Worm (Caenorhabditis elegans): Measurements from ENCODE around the gene T20G5.8.
A peak's percentile ranks its signal among the peaks of the same experiment; 100 is the strongest.

T20G5.8 gene

DNA sequence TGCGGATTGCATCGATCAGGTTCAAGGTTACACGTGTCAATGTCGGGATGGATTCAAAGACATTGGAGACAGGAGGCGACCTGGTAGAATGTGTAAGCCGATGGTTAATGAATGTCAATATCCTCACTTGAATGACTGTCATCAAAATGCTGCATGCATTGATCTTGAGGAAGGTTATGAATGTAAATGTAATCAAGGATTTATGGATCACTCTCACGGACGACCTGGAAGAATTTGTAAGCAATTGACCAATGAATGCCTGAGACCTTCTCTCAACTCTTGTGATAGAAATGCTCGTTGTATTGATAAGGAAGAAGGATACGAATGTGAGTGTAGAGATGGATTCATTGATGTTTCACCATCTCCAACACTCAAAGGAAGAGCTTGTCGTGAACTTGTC is 21.1 kb upstream of the T20G5.8 start:
- no peak for TF ChIP-seq klf-2 (GFP tag; conservative IDR thresholded peaks at IDR 0.05)
- no peak for TF ChIP-seq T22C8.4 (GFP tag; IDR thresholded peaks at IDR 0.05)
- TF ChIP-seq ztf-23 (GFP tag; IDR thresholded peaks at IDR 0.05): no peak
- TF ChIP-seq ref-1 (GFP tag; conservative IDR thresholded peaks at IDR 0.05): no peak
- TF ChIP-seq med-1 (GFP tag; optimal IDR thresholded peaks at IDR 0.05; ENCODE audit: insufficient read depth): no peak
- no peak for TF ChIP-seq tab-1 (GFP tag; IDR thresholded peaks at IDR 0.05)
- TF ChIP-seq cog-1 (tag; optimal IDR thresholded peaks at IDR 0.05): no peak
- no peak for TF ChIP-seq flt-1 (GFP tag; IDR thresholded peaks at IDR 0.05)
- no peak for TF ChIP-seq ztf-29 (GFP tag; IDR thresholded peaks at IDR 0.05)

- TF ChIP-seq ref-1 (GFP tag; conservative IDR thresholded peaks at IDR 0.05) (no peak), tab-1 (GFP tag; IDR thresholded peaks at IDR 0.05) (no peak), klf-2 (GFP tag; conservative IDR thresholded peaks at IDR 0.05) (no peak), flt-1 (GFP tag; IDR thresholded peaks at IDR 0.05) (no peak), ztf-29 (GFP tag; IDR thresholded peaks at IDR 0.05) (no peak), med-1 (GFP tag; optimal IDR thresholded peaks at IDR 0.05; ENCODE audit: insufficient read depth) (no peak), ztf-23 (GFP tag; IDR thresholded peaks at IDR 0.05) (no peak)
Observed at ce11 chrIII:10178552-10178951, 20.6 kb upstream of the T20G5.8 start.

ce11 chrIII:10179444-10179843 is 19.7 kb upstream of the T20G5.8 start:
- TF ChIP-seq med-1 (GFP tag; optimal IDR thresholded peaks at IDR 0.05; ENCODE audit: insufficient read depth) (no peak), flt-1 (GFP tag; IDR thresholded peaks at IDR 0.05) (no peak), tab-1 (GFP tag; IDR thresholded peaks at IDR 0.05) (no peak), ztf-29 (GFP tag; IDR thresholded peaks at IDR 0.05) (no peak), ztf-23 (GFP tag; IDR thresholded peaks at IDR 0.05) (no peak), T22C8.4 (GFP tag; IDR thresholded peaks at IDR 0.05) (no peak), cog-1 (tag; optimal IDR thresholded peaks at IDR 0.05) (no peak), klf-2 (GFP tag; conservative IDR thresholded peaks at IDR 0.05) (no peak), ref-1 (GFP tag; conservative IDR thresholded peaks at IDR 0.05) (no peak)

- TF ChIP-seq ref-1 (GFP tag; conservative IDR thresholded peaks at IDR 0.05): no peak
- TF ChIP-seq flt-1 (GFP tag; IDR thresholded peaks at IDR 0.05): no peak
- TF ChIP-seq ztf-29 (GFP tag; IDR thresholded peaks at IDR 0.05): no peak
- no peak for TF ChIP-seq ztf-23 (GFP tag; IDR thresholded peaks at IDR 0.05)
- no peak for TF ChIP-seq cog-1 (tag; optimal IDR thresholded peaks at IDR 0.05)
- no peak for TF ChIP-seq T22C8.4 (GFP tag; IDR thresholded peaks at IDR 0.05)
- no peak for TF ChIP-seq klf-2 (GFP tag; conservative IDR thresholded peaks at IDR 0.05)
- TF ChIP-seq med-1 (GFP tag; optimal IDR thresholded peaks at IDR 0.05; ENCODE audit: insufficient read depth): no peak
- no peak for TF ChIP-seq tab-1 (GFP tag; IDR thresholded peaks at IDR 0.05)
Observed at ce11 chrIII:10181868-10182267, 17.3 kb upstream of the T20G5.8 start.

DNA sequence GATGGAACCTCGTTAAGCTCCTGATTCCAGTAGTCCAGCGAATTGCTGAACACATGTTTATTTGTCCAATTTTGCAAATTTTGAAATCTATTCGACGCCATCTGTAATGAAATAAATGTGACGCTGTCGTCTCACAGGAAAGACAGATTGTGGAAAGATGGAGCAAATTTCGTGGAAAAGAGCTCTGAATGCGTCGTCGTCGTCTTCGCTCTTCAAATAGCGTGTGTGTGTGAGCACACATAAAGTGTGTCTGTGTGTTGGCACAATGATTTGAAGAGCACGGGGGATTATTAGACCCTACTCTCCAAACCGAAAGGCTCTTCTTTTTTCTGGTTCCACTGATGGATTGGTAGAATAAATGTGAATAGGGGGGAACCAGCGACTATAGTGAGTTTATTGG is 13.0 kb upstream of the T20G5.8 start, which contains the start of gene unc-47:
Gene unc-47 (minus strand): TSS at position 101 of the 400 bp plus-strand sequence.
- TF ChIP-seq med-1 (GFP tag; optimal IDR thresholded peaks at IDR 0.05; ENCODE audit: insufficient read depth) (no peak), T22C8.4 (GFP tag; IDR thresholded peaks at IDR 0.05) (no peak), flt-1 (GFP tag; IDR thresholded peaks at IDR 0.05) (no peak), klf-2 (GFP tag; conservative IDR thresholded peaks at IDR 0.05) (no peak), cog-1 (tag; optimal IDR thresholded peaks at IDR 0.05) (no peak), ztf-23 (GFP tag; IDR thresholded peaks at IDR 0.05) (no peak), tab-1 (GFP tag; IDR thresholded peaks at IDR 0.05) (no peak)

- TF ChIP-seq med-1 (GFP tag; optimal IDR thresholded peaks at IDR 0.05; ENCODE audit: insufficient read depth) (no peak), ztf-29 (GFP tag; IDR thresholded peaks at IDR 0.05) (0 out of 2 replicates have a peak, but pooled peaks have one; percentile 13)
Observed at ce11 chrIII:10187840-10188239, 11.3 kb upstream of the T20G5.8 start.

- TF ChIP-seq med-1 (GFP tag; optimal IDR thresholded peaks at IDR 0.05; ENCODE audit: insufficient read depth) (no peak), ref-1 (GFP tag; conservative IDR thresholded peaks at IDR 0.05) (no peak), tab-1 (GFP tag; IDR thresholded peaks at IDR 0.05) (no peak), ztf-23 (GFP tag; IDR thresholded peaks at IDR 0.05) (no peak), T22C8.4 (GFP tag; IDR thresholded peaks at IDR 0.05) (no peak), cog-1 (tag; optimal IDR thresholded peaks at IDR 0.05) (no peak), flt-1 (GFP tag; IDR thresholded peaks at IDR 0.05) (no peak), ztf-29 (GFP tag; IDR thresholded peaks at IDR 0.05) (no peak), klf-2 (GFP tag; conservative IDR thresholded peaks at IDR 0.05) (no peak)
Observed at ce11 chrIII:10188912-10189311, 10.2 kb upstream of the T20G5.8 start, which contains the start of gene epac-1. TSS of gene epac-1 (plus strand) at chrIII:10189212.

DNA sequence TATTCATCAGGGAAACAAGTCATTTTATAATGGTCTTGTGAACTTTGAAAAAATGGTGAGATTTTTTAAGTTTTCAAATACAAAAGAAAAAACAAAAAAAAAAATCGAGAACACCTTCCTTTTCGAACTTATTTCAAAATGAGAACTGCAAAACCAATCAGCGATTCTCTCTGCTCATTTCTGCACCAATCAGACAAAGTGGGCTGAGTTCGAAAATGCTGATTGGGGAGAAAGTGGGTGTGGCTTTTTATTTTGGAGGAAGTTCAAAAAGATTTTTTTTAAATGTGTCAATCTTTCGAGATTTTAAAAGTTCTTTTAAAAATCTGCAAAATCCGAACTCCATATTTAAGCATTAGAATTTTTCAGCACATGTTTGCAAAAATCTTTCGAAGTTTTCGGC is 4.6 kb upstream of the T20G5.8 start:
- TF ChIP-seq ztf-23 (GFP tag; IDR thresholded peaks at IDR 0.05): no peak
- no peak for TF ChIP-seq cog-1 (tag; optimal IDR thresholded peaks at IDR 0.05)
- TF ChIP-seq ref-1 (GFP tag; conservative IDR thresholded peaks at IDR 0.05): no peak
- TF ChIP-seq T22C8.4 (GFP tag; IDR thresholded peaks at IDR 0.05): no peak
- no peak for TF ChIP-seq flt-1 (GFP tag; IDR thresholded peaks at IDR 0.05)
- no peak for TF ChIP-seq tab-1 (GFP tag; IDR thresholded peaks at IDR 0.05)
- TF ChIP-seq klf-2 (GFP tag; conservative IDR thresholded peaks at IDR 0.05): no peak
- TF ChIP-seq med-1 (GFP tag; optimal IDR thresholded peaks at IDR 0.05; ENCODE audit: insufficient read depth): no peak
- TF ChIP-seq ztf-29 (GFP tag; IDR thresholded peaks at IDR 0.05): no peak

DNA sequence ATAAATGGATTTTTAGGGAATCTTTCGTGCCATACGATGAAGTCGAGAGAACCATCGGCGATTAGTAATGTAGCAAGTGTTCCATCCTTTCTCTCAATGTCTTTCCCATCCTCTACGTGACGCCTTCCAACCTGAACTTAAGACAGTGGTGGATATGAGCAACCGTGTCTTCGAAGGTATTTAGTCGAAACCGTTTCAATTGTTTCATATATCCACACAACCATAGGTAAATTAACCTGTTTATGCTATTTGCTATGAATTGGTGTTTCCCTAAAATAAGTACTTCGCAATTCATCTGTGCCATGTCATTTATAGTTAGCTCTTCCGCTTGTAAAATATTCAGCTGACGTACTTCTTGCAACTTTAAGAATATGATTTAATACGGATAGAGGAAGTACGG is 3.2 kb upstream of the T20G5.8 start:
- TF ChIP-seq tab-1 (GFP tag; IDR thresholded peaks at IDR 0.05): no peak
- TF ChIP-seq flt-1 (GFP tag; IDR thresholded peaks at IDR 0.05): no peak
- TF ChIP-seq cog-1 (tag; optimal IDR thresholded peaks at IDR 0.05): no peak
- no peak for TF ChIP-seq ref-1 (GFP tag; conservative IDR thresholded peaks at IDR 0.05)
- TF ChIP-seq ztf-29 (GFP tag; IDR thresholded peaks at IDR 0.05): no peak
- TF ChIP-seq klf-2 (GFP tag; conservative IDR thresholded peaks at IDR 0.05): no peak
- TF ChIP-seq ztf-23 (GFP tag; IDR thresholded peaks at IDR 0.05): no peak
- no peak for TF ChIP-seq T22C8.4 (GFP tag; IDR thresholded peaks at IDR 0.05)
- no peak for TF ChIP-seq med-1 (GFP tag; optimal IDR thresholded peaks at IDR 0.05; ENCODE audit: insufficient read depth)

DNA sequence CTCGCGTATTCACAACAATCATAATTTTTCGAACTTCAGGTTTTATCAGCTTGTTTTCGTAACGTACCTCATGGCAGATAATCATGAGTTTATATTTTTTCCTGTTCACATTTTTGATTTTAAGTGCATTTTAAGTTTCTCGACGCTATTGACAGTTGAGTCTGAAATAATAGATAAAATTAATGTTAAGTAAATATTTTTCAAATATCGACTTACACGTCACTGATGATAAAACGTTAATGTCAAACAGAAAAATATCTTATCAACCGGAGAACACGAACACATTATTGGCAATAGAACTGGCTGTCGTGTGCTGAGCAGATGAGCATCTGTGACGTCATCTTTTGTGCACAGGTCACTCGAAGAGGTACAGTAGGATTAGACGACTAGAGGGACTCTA is 2.4 kb upstream of the T20G5.8 start:
- TF ChIP-seq ztf-29 (GFP tag; IDR thresholded peaks at IDR 0.05) (no peak), ztf-23 (GFP tag; IDR thresholded peaks at IDR 0.05) (no peak), ref-1 (GFP tag; conservative IDR thresholded peaks at IDR 0.05) (no peak), klf-2 (GFP tag; conservative IDR thresholded peaks at IDR 0.05) (no peak), flt-1 (GFP tag; IDR thresholded peaks at IDR 0.05) (no peak), tab-1 (GFP tag; IDR thresholded peaks at IDR 0.05) (no peak), cog-1 (tag; optimal IDR thresholded peaks at IDR 0.05) (no peak), med-1 (GFP tag; optimal IDR thresholded peaks at IDR 0.05; ENCODE audit: insufficient read depth) (no peak), T22C8.4 (GFP tag; IDR thresholded peaks at IDR 0.05) (no peak)
